Worm (Caenorhabditis elegans) whole organism, young adult: ENCODE data around the gene str-193.

Experiments
- B0019.2 ChIP-seq: fragments of 200-800 bp; sonication (Bioruptor generic); conservative IDR thresholded peaks from 2 replicates; pipeline ENCODE4 v1.3.6; 2022; ENCODE audit warnings: missing genetic modification reagents, missing genetic modification characterization, missing compliant biosample characterization
- B0261.1 ChIP-seq: sonication (generic microtip); optimal IDR thresholded peaks from 2 replicates; lab custom pipeline; 2016; ENCODE audit warnings: mild to moderate bottlenecking, missing genetic modification characterization, moderate library complexity, missing compliant biosample characterization
- F22D6.2 ChIP-seq: sonication (generic microtip); optimal IDR thresholded peaks from 2 replicates; lab custom pipeline; 2016; ENCODE audit warnings: mild to moderate bottlenecking, missing genetic modification characterization, missing compliant biosample characterization
- F33H1.4 ChIP-seq: fragments of 200-800 bp; sonication (Bioruptor generic); IDR thresholded peaks from 2 replicates; pipeline ENCODE4 v1.3.6; 2022; ENCODE audit warnings: missing genetic modification reagents, missing genetic modification characterization, missing compliant biosample characterization
- F55B11.4 ChIP-seq: sonication (generic microtip); optimal IDR thresholded peaks from 2 replicates; lab custom pipeline; 2016; ENCODE audit warnings: missing compliant biosample characterization, missing genetic modification characterization, borderline replicate concordance; ENCODE audit not compliant: insufficient read depth
- K12H6.12 ChIP-seq: fragments of 200-800 bp; sonication (Bioruptor generic); optimal IDR thresholded peaks from 2 replicates; lab custom pipeline; 2018; ENCODE audit warnings: mild to moderate bottlenecking, missing genetic modification characterization, missing compliant biosample characterization
- T26A5.8 ChIP-seq: sonication (generic microtip); optimal IDR thresholded peaks from 2 replicates; lab custom pipeline; 2016; ENCODE audit warnings: missing genetic modification characterization, missing compliant biosample characterization
- Y53G8AR.9 ChIP-seq: fragments of 200-800 bp; sonication (Bioruptor generic); conservative IDR thresholded peaks from 2 replicates; pipeline ENCODE4 v1.3.6; 2022; ENCODE audit warnings: missing genetic modification reagents, missing genetic modification characterization, missing compliant biosample characterization
- Y56A3A.18 ChIP-seq: fragments of 200-800 bp; sonication (Bioruptor generic); IDR thresholded peaks from 2 replicates; pipeline ENCODE4 v1.3.6; 2022; ENCODE audit warnings: missing genetic modification reagents, missing genetic modification characterization, missing compliant biosample characterization
- Y95B8A.8 ChIP-seq: fragments of 200-800 bp; sonication (Bioruptor generic); IDR thresholded peaks from 2 replicates; pipeline ENCODE4 v1.3.6; 2022; ENCODE audit warnings: missing genetic modification reagents, missing genetic modification characterization, missing compliant biosample characterization
- atf-7 ChIP-seq: sonication (generic microtip); optimal IDR thresholded peaks from 2 replicates; lab custom pipeline; 2017; ENCODE audit warnings: mild to moderate bottlenecking, missing genetic modification characterization, missing compliant biosample characterization
- attf-3 ChIP-seq: fragments of 200-800 bp; sonication (Bioruptor generic); conservative IDR thresholded peaks from 2 replicates; pipeline ENCODE4 v1.3.6; 2022; ENCODE audit warnings: missing genetic modification reagents, missing genetic modification characterization, missing compliant biosample characterization
- ceh-40 ChIP-seq: fragments of 200-800 bp; sonication (Bioruptor generic); IDR thresholded peaks from 2 replicates; pipeline ENCODE4 v1.3.6; 2022; ENCODE audit warnings: missing genetic modification characterization, missing compliant biosample characterization
- chd-7 ChIP-seq: sonication (generic microtip); optimal IDR thresholded peaks from 2 replicates; lab custom pipeline; 2016; ENCODE audit warnings: mild to moderate bottlenecking, missing genetic modification characterization, moderate library complexity, missing compliant biosample characterization
- dox-1 ChIP-seq: fragments of 200-800 bp; sonication (Bioruptor generic); IDR thresholded peaks from 2 replicates; pipeline ENCODE4 v1.3.6; 2022; ENCODE audit warnings: missing genetic modification reagents, missing genetic modification characterization, missing compliant biosample characterization
- dpff-1 ChIP-seq: sonication (generic microtip); optimal IDR thresholded peaks from 2 replicates; lab custom pipeline; 2017; ENCODE audit warnings: mild to moderate bottlenecking, missing genetic modification characterization, missing compliant biosample characterization
- egl-18 ChIP-seq: fragments of 200-800 bp; sonication (Bioruptor generic); IDR thresholded peaks from 2 replicates; pipeline ENCODE4 v1.3.6; 2022; ENCODE audit warnings: missing genetic modification reagents, missing genetic modification characterization, missing compliant biosample characterization
- ekl-4 ChIP-seq: fragments of 200-800 bp; sonication (Bioruptor generic); IDR thresholded peaks from 2 replicates; pipeline ENCODE4 v1.3.6; 2022; ENCODE audit warnings: missing genetic modification reagents, missing genetic modification characterization, missing compliant biosample characterization
- ets-4 ChIP-seq: fragments of 200-800 bp; sonication (Bioruptor generic); optimal IDR thresholded peaks from 2 replicates; lab custom pipeline; 2018; ENCODE audit warnings: mild to moderate bottlenecking, missing genetic modification characterization, missing compliant biosample characterization
- gei-17 ChIP-seq: fragments of 200-800 bp; sonication (Bioruptor generic); optimal IDR thresholded peaks from 2 replicates; lab custom pipeline; 2018; ENCODE audit warnings: mild to moderate bottlenecking, missing genetic modification characterization, missing compliant biosample characterization
- him-1 ChIP-seq: sonication (generic microtip); optimal IDR thresholded peaks from 2 replicates; lab custom pipeline; 2016; ENCODE audit warnings: missing genotype, missing genetic modification reagents, missing genetic modification characterization, missing compliant biosample characterization
- lsl-1 ChIP-seq: fragments of 200-800 bp; sonication (Bioruptor generic); optimal IDR thresholded peaks from 2 replicates; lab custom pipeline; 2018; ENCODE audit warnings: mild to moderate bottlenecking, missing genetic modification characterization, moderate library complexity, missing compliant biosample characterization
- madf-10 ChIP-seq: sonication (generic microtip); optimal IDR thresholded peaks from 2 replicates; lab custom pipeline; 2016; ENCODE audit warnings: mild to moderate bottlenecking, missing genetic modification characterization, missing compliant biosample characterization
- madf-3 ChIP-seq: fragments of 200-800 bp; sonication (Bioruptor generic); IDR thresholded peaks from 2 replicates; pipeline ENCODE4 v1.3.6; 2022; ENCODE audit warnings: missing genetic modification reagents, missing genetic modification characterization, missing compliant biosample characterization
- madf-8 ChIP-seq: fragments of 200-800 bp; sonication (Bioruptor generic); conservative IDR thresholded peaks from 2 replicates; pipeline ENCODE4 v1.3.6; 2022; ENCODE audit warnings: missing genetic modification reagents, missing genetic modification characterization, missing compliant biosample characterization
- nfya-2 ChIP-seq: fragments of 200-800 bp; sonication (Bioruptor generic); IDR thresholded peaks from 2 replicates; pipeline ENCODE4 v1.3.6; 2022; ENCODE audit warnings: missing genetic modification reagents, missing genetic modification characterization, missing compliant biosample characterization
- nhr-120 ChIP-seq: fragments of 200-800 bp; sonication (Bioruptor generic); IDR thresholded peaks from 2 replicates; pipeline ENCODE4 v1.3.6; 2022; ENCODE audit warnings: missing genetic modification characterization, missing compliant biosample characterization
- nhr-179 ChIP-seq: sonication (generic microtip); optimal IDR thresholded peaks from 2 replicates; lab custom pipeline; 2016; ENCODE audit warnings: mild to moderate bottlenecking, missing genetic modification characterization, missing compliant biosample characterization
- nhr-80 ChIP-seq: sonication (generic microtip); optimal IDR thresholded peaks from 2 replicates; lab custom pipeline; 2016; ENCODE audit warnings: missing genetic modification characterization, missing compliant biosample characterization
- rcor-1 ChIP-seq: fragments of 200-800 bp; sonication (Bioruptor generic); IDR thresholded peaks from 2 replicates; pipeline ENCODE4 v1.3.6; 2022; ENCODE audit warnings: missing genetic modification reagents, missing genetic modification characterization, missing compliant biosample characterization
- rpc-1 ChIP-seq, 2 experiments: fragments of 150-350 bp in 1 of 2; sonication (generic microtip) in 1 of 2; optimal IDR thresholded peaks; 2 replicates each; lab custom pipeline; 2014 to 2018; ENCODE audit warnings: missing biosample characterization in 1 of 2, missing genetic modification characterization in 1 of 2, missing genetic modification reagents in 1 of 2, missing genotype in 1 of 2
- sdz-38 ChIP-seq: sonication (generic microtip); optimal IDR thresholded peaks from 2 replicates; lab custom pipeline; 2016; ENCODE audit warnings: missing genotype, missing genetic modification characterization, missing compliant biosample characterization
- sptf-2 ChIP-seq: fragments of 200-800 bp; sonication (Bioruptor generic); optimal IDR thresholded peaks from 2 replicates; lab custom pipeline; 2018; ENCODE audit warnings: mild to moderate bottlenecking, missing genetic modification characterization, missing compliant biosample characterization
- ztf-18 ChIP-seq: sonication (generic microtip); optimal IDR thresholded peaks from 2 replicates; lab custom pipeline; 2016; ENCODE audit warnings: missing genotype, mild to moderate bottlenecking, missing genetic modification characterization, missing compliant biosample characterization
- ztf-26 ChIP-seq: sonication (generic microtip); optimal IDR thresholded peaks from 2 replicates; lab custom pipeline; 2017; ENCODE audit warnings: missing genetic modification characterization, missing compliant biosample characterization

The str-193 gene

ce11 chrV:9824149-9824548 lies 2.5 kb upstream of the str-193 start, which contains the start of gene str-2:
TSS of gene str-2 (minus strand) at chrV:9824249.
- TF ChIP-seq nhr-80 (tag; lab: Kevin White, UChicago) (no peak), nhr-179 (no peak), egl-18 (GFP tag; lab: Robert Waterston, UW) (no peak), sdz-38 (tag; lab: Kevin White, UChicago) (no peak), B0261.1 (tag; lab: Kevin White, UChicago) (no peak), nhr-120 (GFP tag; lab: Robert Waterston, UW) (no peak), Y53G8AR.9 (GFP tag; lab: Robert Waterston, UW) (no peak), lsl-1 (GFP tag; lab: Kevin White, UChicago) (no peak), ztf-26 (tag; lab: Kevin White, UChicago) (no peak), dpff-1 (no peak), ekl-4 (no peak), gei-17 (GFP tag; lab: Kevin White, UChicago) (no peak), F33H1.4 (GFP tag; lab: Robert Waterston, UW) (no peak), him-1 (tag; lab: Kevin White, UChicago) (no peak), chd-7 (no peak)

DNA sequence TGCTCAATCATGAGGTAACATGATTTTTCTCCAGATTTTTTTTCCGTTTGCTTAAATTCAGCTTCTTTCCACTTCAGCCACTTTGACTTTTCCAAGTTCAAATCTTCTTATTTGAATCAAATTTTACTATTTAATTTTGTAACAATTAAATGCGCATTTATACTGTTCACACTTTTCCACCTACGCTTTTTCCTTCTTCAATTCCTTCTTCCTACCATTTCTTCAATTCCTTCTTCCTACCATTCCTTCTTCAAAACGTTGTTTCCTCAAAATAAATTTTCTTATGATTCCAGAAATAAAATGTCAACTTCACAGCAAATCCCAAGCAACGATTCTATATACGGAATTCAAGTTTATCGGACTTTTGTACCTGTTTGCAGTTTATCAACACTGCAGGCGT lies 5.2 kb downstream of the str-193 start, which contains the start of gene sru-31:
Gene sru-31 (plus strand): TSS at position 301 of the 400 bp plus-strand sequence.
- no peak for TF ChIP-seq ets-4 (GFP tag; lab: Kevin White, UChicago)
- no peak for TF ChIP-seq egl-18 (GFP tag; lab: Robert Waterston, UW)
- no peak for TF ChIP-seq F22D6.2 (tag; lab: Kevin White, UChicago)

ce11 chrV:9813527-9813926 lies 8.1 kb downstream of the str-193 start, which contains the start of gene sru-30:
TSS of gene sru-30 (plus strand) at chrV:9813827.
- TF ChIP-seq Y95B8A.8 (no peak), sptf-2 (GFP tag; lab: Kevin White, UChicago) (no peak), dox-1 (no peak)
- TF ChIP-seq, all 124 proteins: peak for 0

ce11 chrV:9812216-9812615 lies 9.4 kb downstream of the str-193 start:
- no peak for TF ChIP-seq T26A5.8 (tag; lab: Kevin White, UChicago)
- no peak for TF ChIP-seq ceh-40 (GFP tag; lab: Robert Waterston, UW)
- TF ChIP-seq atf-7 (tag; lab: Kevin White, UChicago) = no peak
- TF ChIP-seq rcor-1 (GFP tag; lab: Robert Waterston, UW) = no peak
- TF ChIP-seq madf-10 (tag; lab: Kevin White, UChicago) = no peak
- no peak for TF ChIP-seq ztf-26 (tag; lab: Kevin White, UChicago)
- no peak for TF ChIP-seq B0019.2 (GFP tag; lab: Robert Waterston, UW)
- no peak for TF ChIP-seq nfya-2 (GFP tag; lab: Robert Waterston, UW)
- TF ChIP-seq F55B11.4 (tag; lab: Kevin White, UChicago) = no peak
- TF ChIP-seq F22D6.2 (tag; lab: Kevin White, UChicago) = no peak
- no peak for TF ChIP-seq madf-3 (GFP tag; lab: Robert Waterston, UW)
- no peak for TF ChIP-seq attf-3 (GFP tag; lab: Robert Waterston, UW)
- TF ChIP-seq Y56A3A.18 (GFP tag; lab: Robert Waterston, UW) = no peak
- no peak for TF ChIP-seq ztf-18 (tag; lab: Kevin White, UChicago)
- TF ChIP-seq K12H6.12 (tag; lab: Kevin White, UChicago) = no peak
- no peak for TF ChIP-seq rpc-1 (optimal IDR thresholded peaks at IDR 0.05; lab: Kevin White, UChicago)
- no peak for TF ChIP-seq rpc-1 (tag; optimal IDR thresholded peaks at IDR 0.05; lab: Kevin White, UChicago)
- no peak for TF ChIP-seq madf-8 (GFP tag; lab: Robert Waterston, UW)
- TF ChIP-seq him-1 (tag; lab: Kevin White, UChicago) = no peak
- no peak for TF ChIP-seq nhr-179
